In genomic region chrX:3372656-3373268, dm6 we compare ENCODE assay signal across 1 fruit fly cellular context.
A peak's percentile ranks its signal among the peaks of the same experiment; 100 is the strongest.
TF ChIP-seq lines count a peak whose summit lies in the region.

Myc (plus strand) TSS chrX:3373159.

TF ChIP-seq in whole organism, embryonic, 481 proteins besides CTCF, POLR2A, EP300 and RAD21 (continued from another document and continues in another):
- TF ChIP-seq CG14014 (GFP tag; IDR thresholded peaks at IDR 0.05; lab: Robert Waterston, UW) (no peak), Doc2 (GFP tag; IDR thresholded peaks at IDR 0.05; lab: Robert Waterston, UW) (no peak), CG6254 (GFP tag; optimal IDR thresholded peaks at IDR 0.05; lab: Kevin White, UChicago) (no peak), CG9609 (GFP tag; optimal IDR thresholded peaks at IDR 0.05; lab: Kevin White, UChicago) (no peak), CG43689 (GFP tag; IDR thresholded peaks at IDR 0.05; lab: Robert Waterston, UW) (no peak), ato (GFP tag; IDR thresholded peaks at IDR 0.05; lab: Robert Waterston, UW; ENCODE audit: partially characterized antibody) (no peak), Pdp1 (GFP tag; optimal IDR thresholded peaks at IDR 0.05; lab: Kevin White, UChicago) (peak in 1 of 2 experiments; percentile 85), CG9932 (GFP tag; IDR thresholded peaks at IDR 0.05; lab: Robert Waterston, UW) (no peak), NfI (GFP tag; optimal IDR thresholded peaks at IDR 0.05; lab: Kevin White, UChicago) (no peak), eyg (GFP tag; optimal IDR thresholded peaks at IDR 0.05; lab: Kevin White, UChicago) (no peak), sd (tag; optimal IDR thresholded peaks at IDR 0.05; lab: Kevin White, UChicago) (peak; percentile 49), CG34376 (GFP tag; optimal IDR thresholded peaks at IDR 0.05; lab: Kevin White, UChicago) (peak; percentile 81), kah (GFP tag; optimal IDR thresholded peaks at IDR 0.05; lab: Kevin White, UChicago) (no peak), CG7372 (GFP tag; IDR thresholded peaks at IDR 0.05; lab: Robert Waterston, UW) (no peak), Max (GFP tag; optimal IDR thresholded peaks at IDR 0.05; lab: Kevin White, UChicago) (no peak), pita (GFP tag; optimal IDR thresholded peaks at IDR 0.05; lab: Kevin White, UChicago) (no peak), CG32532 (GFP tag; IDR thresholded peaks at IDR 0.05; lab: Robert Waterston, UW) (peak; percentile 45; the same call in 1 of the 2 replicates), tna (GFP tag; IDR thresholded peaks at IDR 0.05; lab: Robert Waterston, UW; ENCODE audit: partially characterized antibody) (no peak), gsb (GFP tag; IDR thresholded peaks at IDR 0.05; lab: Robert Waterston, UW) (no peak), hb (GFP tag; IDR thresholded peaks at IDR 0.05; lab: Robert Waterston, UW; ENCODE audit: partially characterized antibody) (no peak), gsb-n (tag; optimal IDR thresholded peaks at IDR 0.05; lab: Kevin White, UChicago) (no peak), CG12236 (GFP tag; optimal IDR thresholded peaks at IDR 0.05; lab: Kevin White, UChicago) (no peak), sr (GFP tag; IDR thresholded peaks at IDR 0.05; lab: Robert Waterston, UW) (no peak), unc-4 (GFP tag; IDR thresholded peaks at IDR 0.05; lab: Robert Waterston, UW; ENCODE audit: partially characterized antibody) (no peak), ci (GFP tag; IDR thresholded peaks at IDR 0.05; lab: Robert Waterston, UW) (peak; percentile 69; the same call in 2 of the 3 replicates), CG7839 (tag; optimal IDR thresholded peaks at IDR 0.05; lab: Kevin White, UChicago) (no peak), zfh1 (GFP tag; IDR thresholded peaks at IDR 0.05; lab: Robert Waterston, UW) (no peak), CG1647 (GFP tag; optimal IDR thresholded peaks at IDR 0.05; lab: Kevin White, UChicago) (no peak), CG17361 (GFP tag; IDR thresholded peaks at IDR 0.05; lab: Robert Waterston, UW) (0 out of 3 replicates have a peak, but pooled peaks have one; percentile 9), CG9817 (tag; optimal IDR thresholded peaks at IDR 0.05; lab: Kevin White, UChicago) (no peak), Scr (GFP tag; IDR thresholded peaks at IDR 0.05; lab: Robert Waterston, UW; ENCODE audit: partially characterized antibody) (peak; percentile 23; the same call in 1 of the 2 replicates), CG8924 (tag; optimal IDR thresholded peaks at IDR 0.05; lab: Kevin White, UChicago) (no peak), CG9215 (GFP tag; IDR thresholded peaks at IDR 0.05; lab: Robert Waterston, UW) (no peak), Usf (GFP tag; optimal IDR thresholded peaks at IDR 0.05; lab: Kevin White, UChicago) (no peak), Dfd (GFP tag; optimal IDR thresholded peaks at IDR 0.05; lab: Kevin White, UChicago) (no peak), CG17568 (GFP tag; optimal IDR thresholded peaks at IDR 0.05; lab: Kevin White, UChicago) (peak; percentile 32), CG6813 (GFP tag; optimal IDR thresholded peaks at IDR 0.05; lab: Kevin White, UChicago) (no peak), sim (GFP tag; IDR thresholded peaks at IDR 0.05; lab: Robert Waterston, UW) (no peak), trh (GFP tag; optimal IDR thresholded peaks at IDR 0.05; lab: Kevin White, UChicago) (no peak), CG11247 (GFP tag; IDR thresholded peaks at IDR 0.05; lab: Robert Waterston, UW) (no peak), CG3163 (GFP tag; optimal IDR thresholded peaks at IDR 0.05; lab: Kevin White, UChicago) (peak; percentile 70), Ssrp (tag; optimal IDR thresholded peaks at IDR 0.05; lab: Kevin White, UChicago) (no peak), CG14965 (GFP tag; optimal IDR thresholded peaks at IDR 0.05; lab: Kevin White, UChicago; ENCODE audit: borderline replicate concordance) (no peak), seq (GFP tag; IDR thresholded peaks at IDR 0.05; lab: Robert Waterston, UW) (no peak), Opbp (GFP tag; IDR thresholded peaks at IDR 0.05; lab: Robert Waterston, UW; ENCODE audit: partially characterized antibody) (0 out of 3 replicates have a peak, but pooled peaks have one; percentile 34), Tbp (GFP tag; optimal IDR thresholded peaks at IDR 0.05; lab: Kevin White, UChicago) (no peak), ash1 (GFP tag; optimal IDR thresholded peaks at IDR 0.05; lab: Kevin White, UChicago) (no peak), toy (GFP tag; IDR thresholded peaks at IDR 0.05; lab: Robert Waterston, UW) (no peak), CG33557 (GFP tag; optimal IDR thresholded peaks at IDR 0.05; lab: Kevin White, UChicago) (no peak), CG10147 (GFP tag; optimal IDR thresholded peaks at IDR 0.05; lab: Kevin White, UChicago) (no peak), dysf (GFP tag; IDR thresholded peaks at IDR 0.05; lab: Robert Waterston, UW) (no peak), CG3726 (GFP tag; IDR thresholded peaks at IDR 0.05; lab: Robert Waterston, UW) (no peak), btn (GFP tag; optimal IDR thresholded peaks at IDR 0.05; lab: Kevin White, UChicago) (no peak), CG18599 (GFP tag; optimal IDR thresholded peaks at IDR 0.05; lab: Kevin White, UChicago) (no peak), CG7928 (GFP tag; optimal IDR thresholded peaks at IDR 0.05; lab: Kevin White, UChicago) (no peak), Six4 (GFP tag; optimal IDR thresholded peaks at IDR 0.05; lab: Kevin White, UChicago) (no peak), dm (GFP tag; optimal IDR thresholded peaks at IDR 0.05; lab: Kevin White, UChicago) (peak; percentile 41), CG11504 (tag; optimal IDR thresholded peaks at IDR 0.05; lab: Kevin White, UChicago) (peak; percentile 88), CG12769 (tag; optimal IDR thresholded peaks at IDR 0.05; lab: Kevin White, UChicago) (peak; percentile 33), CG10565 (GFP tag; optimal IDR thresholded peaks at IDR 0.05; lab: Kevin White, UChicago) (no peak), slou (GFP tag; optimal IDR thresholded peaks at IDR 0.05; lab: Kevin White, UChicago) (no peak), HLH4C (GFP tag; IDR thresholded peaks at IDR 0.05; lab: Robert Waterston, UW; ENCODE audit: partially characterized antibody) (no peak), CG9437 (GFP tag; optimal IDR thresholded peaks at IDR 0.05; lab: Kevin White, UChicago) (no peak), cwo (GFP tag; optimal IDR thresholded peaks at IDR 0.05; lab: Kevin White, UChicago) (peak; percentile 33), zf30C (GFP tag; optimal IDR thresholded peaks at IDR 0.05; lab: Kevin White, UChicago) (peak; percentile 8), bowl (GFP tag; IDR thresholded peaks at IDR 0.05; lab: Robert Waterston, UW) (no peak), nerfin-2 (GFP tag; IDR thresholded peaks at IDR 0.05; lab: Robert Waterston, UW; ENCODE audit: partially characterized antibody) (no peak), Oli (tag; optimal IDR thresholded peaks at IDR 0.05; lab: Kevin White, UChicago) (no peak), ssp (GFP tag; IDR thresholded peaks at IDR 0.05; lab: Robert Waterston, UW) (no peak), Nf-YB (GFP tag; optimal IDR thresholded peaks at IDR 0.05; lab: Kevin White, UChicago) (no peak), CG18476 (GFP tag; optimal IDR thresholded peaks at IDR 0.05; lab: Kevin White, UChicago) (no peak), BtbVII (GFP tag; optimal IDR thresholded peaks at IDR 0.05; lab: Kevin White, UChicago) (peak; percentile 26), CG4820 (GFP tag; optimal IDR thresholded peaks at IDR 0.05; lab: Kevin White, UChicago) (no peak), CG14860 (GFP tag; IDR thresholded peaks at IDR 0.05; lab: Robert Waterston, UW; ENCODE audit: partially characterized antibody) (no peak), CG4730 (GFP tag; IDR thresholded peaks at IDR 0.05; lab: Robert Waterston, UW) (no peak), CG16779 (GFP tag; IDR thresholded peaks at IDR 0.05; lab: Robert Waterston, UW) (no peak), CG1792 (GFP tag; optimal IDR thresholded peaks at IDR 0.05; lab: Kevin White, UChicago) (no peak), CHES-1-like (GFP tag; optimal IDR thresholded peaks at IDR 0.05; lab: Kevin White, UChicago) (no peak), Hr51 (GFP tag; optimal IDR thresholded peaks at IDR 0.05; lab: Kevin White, UChicago) (no peak), ftz-f1 (GFP tag; optimal IDR thresholded peaks at IDR 0.05; lab: Kevin White, UChicago) (peak; percentile 55), chinmo (GFP tag; IDR thresholded peaks at IDR 0.05; lab: Robert Waterston, UW; ENCODE audit: partially characterized antibody) (peak; percentile 94; the same call in 3 of the 4 replicates), her (GFP tag; optimal IDR thresholded peaks at IDR 0.05; lab: Kevin White, UChicago) (no peak), MTF-1 (GFP tag; optimal IDR thresholded peaks at IDR 0.05; lab: Kevin White, UChicago; ENCODE audit: borderline replicate concordance) (no peak), sens-2 (GFP tag; IDR thresholded peaks at IDR 0.05; lab: Robert Waterston, UW) (0 out of 2 replicates have a peak, but pooled peaks have one; percentile 41), CG17385 (GFP tag; optimal IDR thresholded peaks at IDR 0.05; lab: Kevin White, UChicago) (peak; percentile 27), sna (GFP tag; IDR thresholded peaks at IDR 0.05; lab: Robert Waterston, UW; ENCODE audit: partially characterized antibody) (no peak), Hr78 (GFP tag; optimal IDR thresholded peaks at IDR 0.05; lab: Kevin White, UChicago) (no peak), CG13287 (GFP tag; IDR thresholded peaks at IDR 0.05; lab: Robert Waterston, UW; ENCODE audit: partially characterized antibody) (peak; percentile 58; the same call in 1 of the 2 replicates), Stat92E (GFP tag; optimal IDR thresholded peaks at IDR 0.05; lab: Kevin White, UChicago) (no peak), CG6791 (GFP tag; IDR thresholded peaks at IDR 0.05; lab: Robert Waterston, UW; ENCODE audit: partially characterized antibody) (0 out of 3 replicates have a peak, but pooled peaks have one; percentile 33), Gsc (GFP tag; IDR thresholded peaks at IDR 0.05; lab: Robert Waterston, UW) (no peak), zfh2 (GFP tag; optimal IDR thresholded peaks at IDR 0.05; lab: Kevin White, UChicago) (no peak), fd96Cb (tag; optimal IDR thresholded peaks at IDR 0.05; lab: Kevin White, UChicago) (no peak), D19A (tag; optimal IDR thresholded peaks at IDR 0.05; lab: Kevin White, UChicago) (no peak), CG6765 (GFP tag; optimal IDR thresholded peaks at IDR 0.05; lab: Kevin White, UChicago) (peak; percentile 19), kni (GFP tag; optimal IDR thresholded peaks at IDR 0.05; lab: Kevin White, UChicago) (peak; percentile 25), CG10979 (tag; optimal IDR thresholded peaks at IDR 0.05; lab: Kevin White, UChicago) (no peak), fd3F (GFP tag; optimal IDR thresholded peaks at IDR 0.05; lab: Kevin White, UChicago) (no peak), Nf-YC (tag; optimal IDR thresholded peaks at IDR 0.05; lab: Kevin White, UChicago) (no peak), MESR4 (GFP tag; optimal IDR thresholded peaks at IDR 0.05; lab: Kevin White, UChicago) (no peak), abd-A (tag; optimal IDR thresholded peaks at IDR 0.05; lab: Kevin White, UChicago) (peak; percentile 38), HmgD (GFP tag; optimal IDR thresholded peaks at IDR 0.05; lab: Kevin White, UChicago) (no peak), CG16813 (GFP tag; IDR thresholded peaks at IDR 0.05; lab: Robert Waterston, UW; ENCODE audit: partially characterized antibody) (no peak; the same call in 2 of the 3 replicates), E2f1 (GFP tag; IDR thresholded peaks at IDR 0.05; lab: Robert Waterston, UW) (no peak), ind (GFP tag; optimal IDR thresholded peaks at IDR 0.05; lab: Kevin White, UChicago) (no peak), CG5953 (GFP tag; IDR thresholded peaks at IDR 0.05; lab: Robert Waterston, UW) (no peak), Hsf (GFP tag; optimal IDR thresholded peaks at IDR 0.05; lab: Kevin White, UChicago) (no peak), CG11456 (GFP tag; IDR thresholded peaks at IDR 0.05; lab: Robert Waterston, UW) (no peak), CG15073 (GFP tag; optimal IDR thresholded peaks at IDR 0.05; lab: Kevin White, UChicago) (no peak), cad (GFP tag; optimal IDR thresholded peaks at IDR 0.05; lab: Kevin White, UChicago) (no peak), CG15696 (tag; optimal IDR thresholded peaks at IDR 0.05; lab: Kevin White, UChicago) (no peak), fru (optimal IDR thresholded peaks at IDR 0.05; lab: Kevin White, UChicago) (no peak), insv (GFP tag; optimal IDR thresholded peaks at IDR 0.05; lab: Kevin White, UChicago) (no peak), CG1832 (GFP tag; optimal IDR thresholded peaks at IDR 0.05; lab: Kevin White, UChicago) (no peak), Jarid2 (GFP tag; optimal IDR thresholded peaks at IDR 0.05; lab: Kevin White, UChicago) (peak; percentile 89), Myb (GFP tag; optimal IDR thresholded peaks at IDR 0.05; lab: Kevin White, UChicago) (no peak), peb (GFP tag; IDR thresholded peaks at IDR 0.05; lab: Robert Waterston, UW) (no peak), CG12942 (GFP tag; optimal IDR thresholded peaks at IDR 0.05; lab: Kevin White, UChicago) (no peak), wor (GFP tag; IDR thresholded peaks at IDR 0.05; lab: Robert Waterston, UW) (no peak), Sox102F (GFP tag; optimal IDR thresholded peaks at IDR 0.05; lab: Kevin White, UChicago) (no peak), CG4424 (GFP tag; optimal IDR thresholded peaks at IDR 0.05; lab: Kevin White, UChicago) (no peak), zen (tag; optimal IDR thresholded peaks at IDR 0.05; lab: Kevin White, UChicago) (no peak), D19B (GFP tag; optimal IDR thresholded peaks at IDR 0.05; lab: Kevin White, UChicago) (no peak), CG13296 (GFP tag; optimal IDR thresholded peaks at IDR 0.05; lab: Kevin White, UChicago) (peak; percentile 7), Bgb (GFP tag; IDR thresholded peaks at IDR 0.05; lab: Robert Waterston, UW; ENCODE audit: partially characterized antibody) (peak; percentile 66), vnd (GFP tag; IDR thresholded peaks at IDR 0.05; lab: Robert Waterston, UW; ENCODE audit: partially characterized antibody) (no peak), ttk (GFP tag; IDR thresholded peaks at IDR 0.05; lab: Robert Waterston, UW) (no peak), amos (GFP tag; IDR thresholded peaks at IDR 0.05; lab: Robert Waterston, UW; ENCODE audit: partially characterized antibody) (no peak; the same call in 1 of the 2 replicates), CG11695 (GFP tag; IDR thresholded peaks at IDR 0.05; lab: Robert Waterston, UW) (no peak), stwl (tag; optimal IDR thresholded peaks at IDR 0.05; lab: Kevin White, UChicago) (peak; percentile 8), CG13123 (GFP tag; optimal IDR thresholded peaks at IDR 0.05; lab: Kevin White, UChicago) (no peak), Dek (tag; optimal IDR thresholded peaks at IDR 0.05; lab: Kevin White, UChicago) (no peak), pfk (GFP tag; optimal IDR thresholded peaks at IDR 0.05; lab: Kevin White, UChicago) (no peak)
